Worm (Caenorhabditis elegans): ENCODE results near the gene C34C12.12.

DNA sequence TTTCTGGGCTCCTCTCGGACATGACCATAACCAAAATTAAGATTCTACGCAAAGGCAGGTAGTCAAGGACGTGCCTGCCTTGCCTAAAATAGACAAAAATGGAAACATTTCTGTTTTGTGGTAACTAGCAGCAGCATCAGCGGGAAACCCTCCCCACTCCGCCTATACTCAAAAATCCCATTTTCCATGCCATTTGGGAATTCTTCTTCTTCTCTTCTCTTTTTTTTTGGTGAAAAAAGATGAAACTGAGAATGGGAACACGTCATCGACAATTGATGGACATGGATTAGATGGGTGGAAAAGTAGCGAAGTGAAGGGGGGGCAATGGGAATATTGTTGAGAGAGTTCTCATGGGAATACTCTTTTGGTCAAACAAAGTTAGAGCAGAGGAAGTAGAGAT lies 15.9 kb upstream of the C34C12.12 start:
- TF ChIP-seq B0310.2 (tag; optimal IDR thresholded peaks at IDR 0.05) (no peak), aly-1 (tag; optimal IDR thresholded peaks at IDR 0.05) (no peak), ama-1 (optimal IDR thresholded peaks at IDR 0.05) (no peak), ceh-36 (tag; optimal IDR thresholded peaks at IDR 0.05) (no peak), ceh-13 (GFP tag; optimal IDR thresholded peaks at IDR 0.05) (no peak), sea-1 (GFP tag; conservative IDR thresholded peaks at IDR 0.05) (no peak), tra-4 (tag; optimal IDR thresholded peaks at IDR 0.05) (no peak), scrt-1 (GFP tag; IDR thresholded peaks at IDR 0.05) (no peak), flt-1 (GFP tag; IDR thresholded peaks at IDR 0.05) (no peak), hmg-4 (GFP tag; optimal IDR thresholded peaks at IDR 0.05) (no peak), ets-7 (tag; optimal IDR thresholded peaks at IDR 0.05) (no peak), F13C5.2 (tag; optimal IDR thresholded peaks at IDR 0.05) (no peak), tbx-37 (GFP tag; conservative IDR thresholded peaks at IDR 0.05) (no peak)

Measured in whole organism, early embryonic.